Worm (Caenorhabditis elegans): ENCODE results near the gene odr-8.
A peak's percentile ranks its signal among the peaks of the same experiment; 100 is the strongest.

odr-8 gene

ce11 chrIV:6613296-6613695, 30.8 kb upstream of the odr-8 start, which contains the start of gene drh-1:
TSS of gene drh-1 (minus strand) at chrIV:6613353.
- TF ChIP-seq jun-1 (tag; optimal IDR thresholded peaks at IDR 0.05): no peak
- no peak for TF ChIP-seq unc-62 (GFP tag; optimal IDR thresholded peaks at IDR 0.05)
- TF ChIP-seq hlh-4 (tag; optimal IDR thresholded peaks at IDR 0.05): no peak
- no peak for TF ChIP-seq fos-1 (tag; optimal IDR thresholded peaks at IDR 0.05)
- TF ChIP-seq nhr-12 (tag; optimal IDR thresholded peaks at IDR 0.05): no peak
- no peak for TF ChIP-seq blmp-1 (tag; optimal IDR thresholded peaks at IDR 0.05)
- TF ChIP-seq nhr-11 (tag; optimal IDR thresholded peaks at IDR 0.05): no peak
- peak; percentile 50 for TF ChIP-seq lin-14 (GFP tag; optimal IDR thresholded peaks at IDR 0.05)
- no peak for TF ChIP-seq dsc-1 (tag; optimal IDR thresholded peaks at IDR 0.05)
- TF ChIP-seq unc-98 (GFP tag; IDR thresholded peaks at IDR 0.05): no peak
- TF ChIP-seq elt-3 (tag; optimal IDR thresholded peaks at IDR 0.05): no peak
- TF ChIP-seq sup-37 (GFP tag; optimal IDR thresholded peaks at IDR 0.05): no peak
- TF ChIP-seq irx-1 (tag; optimal IDR thresholded peaks at IDR 0.05): no peak
- TF ChIP-seq ztf-4 (tag; optimal IDR thresholded peaks at IDR 0.05): no peak
- peak; percentile 19 to 29 for TF ChIP-seq efl-1 (optimal IDR thresholded peaks at IDR 0.05)
- TF ChIP-seq efl-1 (GFP tag; optimal IDR thresholded peaks at IDR 0.05 in 1 of 2): no peak
- TF ChIP-seq mab-9 (GFP tag; IDR thresholded peaks at IDR 0.05): no peak
- TF ChIP-seq tbx-2 (tag; optimal IDR thresholded peaks at IDR 0.05): no peak
- peak in 1 of 2 experiments; percentile 52 for TF ChIP-seq lsy-2 (tag; optimal IDR thresholded peaks at IDR 0.05)
- TF ChIP-seq ceh-88 (GFP tag; IDR thresholded peaks at IDR 0.05): no peak
- no peak for TF ChIP-seq skn-1 (tag; optimal IDR thresholded peaks at IDR 0.05)
- TF ChIP-seq swsn-7 (tag; optimal IDR thresholded peaks at IDR 0.05): no peak
- TF ChIP-seq pqm-1 (tag; optimal IDR thresholded peaks at IDR 0.05): no peak
- TF ChIP-seq aly-2 (tag; optimal IDR thresholded peaks at IDR 0.05): no peak
- no peak for TF ChIP-seq unc-30 (tag; optimal IDR thresholded peaks at IDR 0.05)
- TF ChIP-seq ets-5 (GFP tag; IDR thresholded peaks at IDR 0.05): no peak
- TF ChIP-seq grh-1 (GFP tag; IDR thresholded peaks at IDR 0.05): no peak
- TF ChIP-seq lin-15B (tag; optimal IDR thresholded peaks at IDR 0.05): no peak
- TF ChIP-seq fkh-8 (tag; optimal IDR thresholded peaks at IDR 0.05): no peak
- TF ChIP-seq dpl-1 (GFP tag; optimal IDR thresholded peaks at IDR 0.05): peak in 1 of 3 experiments; percentile 30
- TF ChIP-seq lin-39 (tag; optimal IDR thresholded peaks at IDR 0.05): no peak
- TF ChIP-seq zip-4 (GFP tag; optimal IDR thresholded peaks at IDR 0.05): no peak
- TF ChIP-seq elt-2 (tag; optimal IDR thresholded peaks at IDR 0.05): no peak
- TF ChIP-seq ces-1 (GFP tag; optimal IDR thresholded peaks at IDR 0.05): no peak
- no peak for TF ChIP-seq ceh-90 (tag; optimal IDR thresholded peaks at IDR 0.05)
- TF ChIP-seq C16A3.4 (tag; optimal IDR thresholded peaks at IDR 0.05): no peak
- peak in 1 of 2 experiments; percentile 6 for TF ChIP-seq lin-35 (GFP tag; optimal IDR thresholded peaks at IDR 0.05)
- TF ChIP-seq rnt-1 (tag; optimal IDR thresholded peaks at IDR 0.05): no peak
- TF ChIP-seq snu-23 (GFP tag; optimal IDR thresholded peaks at IDR 0.05): no peak
- no peak for TF ChIP-seq pax-3 (tag; optimal IDR thresholded peaks at IDR 0.05)
- TF ChIP-seq vab-15 (tag; optimal IDR thresholded peaks at IDR 0.05): no peak
- TF ChIP-seq hlh-17 (GFP tag; optimal IDR thresholded peaks at IDR 0.05; ENCODE audit: borderline replicate concordance): no peak
- TF ChIP-seq egl-13 (tag; optimal IDR thresholded peaks at IDR 0.05): no peak
- TF ChIP-seq efl-3 (GFP tag; optimal IDR thresholded peaks at IDR 0.05): no peak
- no peak for TF ChIP-seq egl-27 (tag; optimal IDR thresholded peaks at IDR 0.05)

- TF ChIP-seq elt-3 (tag; optimal IDR thresholded peaks at IDR 0.05) (peak in 1 of 6 experiments; percentile 33), unc-98 (GFP tag; IDR thresholded peaks at IDR 0.05) (no peak), nhr-85 (tag) (peak; percentile 60)
Observed at ce11 chrIV:6607059-6607458, 24.6 kb upstream of the odr-8 start.
